Worm (Caenorhabditis elegans) whole organism, dauer: ENCODE measurements around the gene cest-13.

Experiments used
- unc-62 ChIP-seq: sonication (generic microtip); optimal IDR thresholded peaks from 2 replicates; lab custom pipeline; 2017; ENCODE audit warnings: missing biosample characterization, missing genetic modification reagents, missing genetic modification characterization

Gene cest-13

ce11 chrX:13739125-13739820, 20.8 kb upstream of the cest-13 start:
- TF ChIP-seq unc-62 (GFP tag; lab: Kevin White, UChicago), result no peak

ce11 chrX:13743371-13743770, 16.7 kb upstream of the cest-13 start:
- no peak for TF ChIP-seq unc-62 (GFP tag; lab: Kevin White, UChicago)

- TF ChIP-seq unc-62 (GFP tag; lab: Kevin White, UChicago), result no peak
These were observed 15.4 kb upstream of the cest-13 start for ce11 chrX:13744543-13745113.

ce11 chrX:13745558-13745957, 14.5 kb upstream of the cest-13 start:
- TF ChIP-seq unc-62 (GFP tag; lab: Kevin White, UChicago), result no peak

- no peak for TF ChIP-seq unc-62 (GFP tag; lab: Kevin White, UChicago)
These were observed 13.8 kb upstream of the cest-13 start for ce11 chrX:13746231-13746630.

- TF ChIP-seq unc-62 (GFP tag; lab: Kevin White, UChicago), result no peak
These were observed 13.2 kb upstream of the cest-13 start, which contains the start of gene nhr-71 for ce11 chrX:13746661-13747365. TSS of gene nhr-71 (plus strand) at chrX:13747315.

- no peak for TF ChIP-seq unc-62 (GFP tag; lab: Kevin White, UChicago)
These were observed 12.0 kb upstream of the cest-13 start for ce11 chrX:13747997-13748396.

ce11 chrX:13752822-13753581, 7.0 kb upstream of the cest-13 start:
- no peak for TF ChIP-seq unc-62 (GFP tag; lab: Kevin White, UChicago)

ce11 chrX:13754498-13754897, 5.5 kb upstream of the cest-13 start:
- TF ChIP-seq unc-62 (GFP tag; lab: Kevin White, UChicago), result no peak

ce11 chrX:13755469-13755868, 4.6 kb upstream of the cest-13 start, which contains the start of gene aakb-1:
TSS of gene aakb-1 (plus strand) at chrX:13755769.
- no peak for TF ChIP-seq unc-62 (GFP tag; lab: Kevin White, UChicago)

ce11 chrX:13767282-13767681, 7.2 kb downstream of the cest-13 start:
- TF ChIP-seq unc-62 (GFP tag; lab: Kevin White, UChicago), result no peak

- no peak for TF ChIP-seq unc-62 (GFP tag; lab: Kevin White, UChicago)
These were observed 8.5 kb downstream of the cest-13 start for ce11 chrX:13768562-13768961.

ce11 chrX:13770508-13770978, 10.5 kb downstream of the cest-13 start, which contains the start of gene nkb-3:
TSS of gene nkb-3 (minus strand) at chrX:13770558.
- no peak for TF ChIP-seq unc-62 (GFP tag; lab: Kevin White, UChicago)

ce11 chrX:13772734-13773133, 12.7 kb downstream of the cest-13 start:
- no peak for TF ChIP-seq unc-62 (GFP tag; lab: Kevin White, UChicago)

ce11 chrX:13774144-13774543, 14.1 kb downstream of the cest-13 start:
- no peak for TF ChIP-seq unc-62 (GFP tag; lab: Kevin White, UChicago)
